Fruit fly (Drosophila melanogaster): ENCODE results near the gene Dnali1.

Dnali1 gene

DNA sequence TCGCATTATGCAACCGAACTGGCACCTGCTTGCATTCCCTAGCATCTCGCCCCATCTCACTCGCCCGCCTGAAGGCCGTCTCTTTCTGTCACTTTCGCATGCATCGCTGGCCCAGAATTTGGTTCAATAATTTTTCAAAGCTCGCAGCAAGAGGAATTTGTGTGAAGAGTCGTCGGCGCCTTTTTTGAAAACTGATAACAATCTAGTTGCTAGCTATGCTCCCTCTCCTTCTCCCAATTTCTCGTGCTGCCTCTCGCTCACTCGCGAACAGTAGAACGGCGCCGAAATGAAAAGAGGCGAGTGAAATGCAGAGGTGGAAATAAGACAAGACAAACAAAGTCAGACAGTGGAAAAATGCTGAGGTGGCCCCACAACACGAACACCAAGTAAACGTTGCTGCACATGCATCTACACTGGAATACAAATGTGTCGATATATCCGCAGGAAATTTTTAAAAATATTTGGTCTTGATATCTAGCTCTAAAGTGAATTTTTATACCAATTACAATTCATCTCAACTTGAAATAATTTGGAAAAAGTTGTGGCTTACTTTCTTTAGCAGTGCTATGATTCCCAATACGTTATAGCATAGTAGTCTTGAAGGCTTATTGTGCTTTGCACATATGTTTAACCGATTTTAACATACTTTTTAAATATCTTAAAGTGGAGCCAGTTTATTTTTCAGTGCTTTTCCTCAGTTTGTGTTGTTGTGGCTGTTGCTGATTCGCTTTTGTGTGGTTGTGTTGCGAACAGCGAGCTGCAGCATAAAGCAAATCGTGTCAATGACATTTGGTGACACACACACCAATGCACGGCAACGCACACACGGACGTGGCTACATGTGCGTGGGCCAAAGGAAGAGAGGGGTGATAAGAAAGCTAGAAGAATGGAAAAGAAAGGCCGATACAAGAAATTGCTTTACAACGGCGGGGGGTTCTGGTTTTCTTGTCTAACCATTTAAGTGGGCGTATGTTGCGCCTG lies 41.9 kb downstream of the Dnali1 start (continued):
- TF ChIP-seq CG7928 (GFP tag; optimal IDR thresholded peaks at IDR 0.05), result no peak
- no peak for TF ChIP-seq usp (GFP tag; optimal IDR thresholded peaks at IDR 0.05)
- peak; percentile 76 for TF ChIP-seq CG1233 (GFP tag; optimal IDR thresholded peaks at IDR 0.05)
- TF ChIP-seq CG2889 (GFP tag; IDR thresholded peaks at IDR 0.05), result no peak
- peak; percentile 52 for TF ChIP-seq CG18599 (GFP tag; optimal IDR thresholded peaks at IDR 0.05)
- TF ChIP-seq CG43689 (GFP tag; IDR thresholded peaks at IDR 0.05), result no peak
- TF ChIP-seq CG3163 (GFP tag; optimal IDR thresholded peaks at IDR 0.05), result peak; percentile 17
- TF ChIP-seq CG7786 (GFP tag; optimal IDR thresholded peaks at IDR 0.05), result peak; percentile 49
- TF ChIP-seq CG7963 (GFP tag; IDR thresholded peaks at IDR 0.05; ENCODE audit: partially characterized antibody), result no peak
- TF ChIP-seq CG17612 (GFP tag; IDR thresholded peaks at IDR 0.05), result no peak
- peak; percentile 59; the same call in 2 of the 3 replicates for TF ChIP-seq CG11093 (GFP tag; IDR thresholded peaks at IDR 0.05)
- no peak for TF ChIP-seq vfl (GFP tag; optimal IDR thresholded peaks at IDR 0.05)
- no peak for TF ChIP-seq cas (GFP tag; IDR thresholded peaks at IDR 0.05)
- TF ChIP-seq Spps (tag; optimal IDR thresholded peaks at IDR 0.05), result peak; percentile 88
- peak; percentile 71 for TF ChIP-seq Lhr (GFP tag; optimal IDR thresholded peaks at IDR 0.05)
- no peak for TF ChIP-seq CG34224 (GFP tag; IDR thresholded peaks at IDR 0.05; ENCODE audit: partially characterized antibody)
- TF ChIP-seq run (tag; optimal IDR thresholded peaks at IDR 0.05), result peak; percentile 50
- no peak for TF ChIP-seq vnd (GFP tag; IDR thresholded peaks at IDR 0.05; ENCODE audit: partially characterized antibody)
- TF ChIP-seq cato (GFP tag; optimal IDR thresholded peaks at IDR 0.05; ENCODE audit: borderline replicate concordance), result peak; percentile 70
- peak; percentile 85 for TF ChIP-seq PHDP (tag; optimal IDR thresholded peaks at IDR 0.05)
- peak; percentile 85 for TF ChIP-seq CG33557 (GFP tag; optimal IDR thresholded peaks at IDR 0.05)
- TF ChIP-seq slou (GFP tag; optimal IDR thresholded peaks at IDR 0.05), result no peak
- TF ChIP-seq CG8281 (tag; optimal IDR thresholded peaks at IDR 0.05), result peak; percentile 5
- no peak for TF ChIP-seq Ets97D (GFP tag; optimal IDR thresholded peaks at IDR 0.05)
- 0 out of 3 replicates have a peak, but pooled peaks have one; percentile 19 for TF ChIP-seq otp (GFP tag; IDR thresholded peaks at IDR 0.05)
- TF ChIP-seq pho (GFP tag; optimal IDR thresholded peaks at IDR 0.05), result no peak
- TF ChIP-seq sug (tag; optimal IDR thresholded peaks at IDR 0.05), result peak; percentile 46
- TF ChIP-seq D19B (GFP tag; optimal IDR thresholded peaks at IDR 0.05), result no peak
- TF ChIP-seq Oli (tag; optimal IDR thresholded peaks at IDR 0.05), result peak; percentile 91
- no peak for TF ChIP-seq ato (GFP tag; IDR thresholded peaks at IDR 0.05; ENCODE audit: partially characterized antibody)
- TF ChIP-seq Nf-YC (tag; optimal IDR thresholded peaks at IDR 0.05), result peak; percentile 35
- peak; percentile 57 for TF ChIP-seq disco-r (GFP tag; optimal IDR thresholded peaks at IDR 0.05)
- no peak for TF ChIP-seq pzg (GFP tag; optimal IDR thresholded peaks at IDR 0.05)
- peak; percentile 59 for TF ChIP-seq CG17802 (tag; optimal IDR thresholded peaks at IDR 0.05)
- peak; percentile 49 for TF ChIP-seq CTCF (GFP tag; optimal IDR thresholded peaks at IDR 0.05)
- TF ChIP-seq hbn (GFP tag; IDR thresholded peaks at IDR 0.05; ENCODE audit: partially characterized antibody), result no peak
- TF ChIP-seq Deaf1 (tag; optimal IDR thresholded peaks at IDR 0.05), result peak; percentile 52
- TF ChIP-seq CG13424 (tag; optimal IDR thresholded peaks at IDR 0.05), result peak; percentile 85
- peak; percentile 59 for TF ChIP-seq CG10462 (GFP tag; optimal IDR thresholded peaks at IDR 0.05)
- TF ChIP-seq Awh (GFP tag; IDR thresholded peaks at IDR 0.05), result peak; percentile 60; the same call in 1 of the 2 replicates
- TF ChIP-seq Doc2 (GFP tag; IDR thresholded peaks at IDR 0.05), result no peak
- peak; percentile 58 for TF ChIP-seq CrebB (tag; optimal IDR thresholded peaks at IDR 0.05)
- no peak for TF ChIP-seq D (optimal IDR thresholded peaks at IDR 0.05)
- peak; percentile 93 for TF ChIP-seq D (GFP tag; optimal IDR thresholded peaks at IDR 0.05)
- TF ChIP-seq stc (GFP tag; IDR thresholded peaks at IDR 0.05), result peak; percentile 20; the same call in 1 of the 2 replicates
- no peak for TF ChIP-seq sc (optimal IDR thresholded peaks at IDR 0.05)
- TF ChIP-seq sc (GFP tag; optimal IDR thresholded peaks at IDR 0.05), result peak; percentile 90
- TF ChIP-seq yki (optimal IDR thresholded peaks at IDR 0.05), result no peak
- no peak; the same call in none of the 2 replicates for TF ChIP-seq CG1024 (GFP tag; IDR thresholded peaks at IDR 0.05)

All from whole organism, embryonic.